Fruit fly (Drosophila melanogaster) whole organism, embryonic: ENCODE measurements around the gene tweek.
A peak's percentile ranks its signal among the peaks of the same experiment; 100 is the strongest.

ENCODE experiments used
- Abd-B ChIP-seq: fragments of 200-800 bp; sonication (Bioruptor generic); optimal IDR thresholded peaks from 2 replicates; lab custom pipeline; 2018; ENCODE audit warnings: missing biosample characterization, mild to moderate bottlenecking, missing genetic modification characterization, moderate library complexity
- Asciz ChIP-seq: fragments of 200-800 bp; sonication (Bioruptor generic); optimal IDR thresholded peaks from 2 replicates; lab custom pipeline; 2017; ENCODE audit warnings: missing biosample characterization, mild to moderate bottlenecking, missing genetic modification characterization, missing genetic modification reagents
- CG10321 ChIP-seq: fragments of 200-800 bp; sonication (Bioruptor generic); IDR thresholded peaks from 2 replicates; pipeline ENCODE4 v1.3.6; 2022; ENCODE audit warnings: missing biosample characterization, missing genetic modification characterization
- CG10979 ChIP-seq: fragments of 200-800 bp; sonication (Bioruptor generic); optimal IDR thresholded peaks from 2 replicates; lab custom pipeline; 2018; ENCODE audit warnings: missing biosample characterization, mild to moderate bottlenecking, missing genetic modification characterization, moderate library complexity
- CG12769 ChIP-seq: fragments of 200-800 bp; sonication (Bioruptor generic); optimal IDR thresholded peaks from 2 replicates; lab custom pipeline; 2019; ENCODE audit warnings: missing biosample characterization, mild to moderate bottlenecking, missing genetic modification characterization, moderate library complexity
- CG14441 ChIP-seq: fragments of 200-800 bp; sonication (Bioruptor generic); IDR thresholded peaks from 2 replicates; pipeline ENCODE4 v1.3.6; 2022; ENCODE audit warnings: missing biosample characterization, missing genetic modification characterization
- CG18011 ChIP-seq: fragments of 200-800 bp; sonication (Bioruptor generic); optimal IDR thresholded peaks from 2 replicates; lab custom pipeline; 2017; ENCODE audit warnings: missing biosample characterization, missing genetic modification characterization, mild to moderate bottlenecking, moderate library complexity, missing genotype
- CG18599 ChIP-seq: fragments of 200-800 bp; sonication (Bioruptor generic); optimal IDR thresholded peaks from 3 replicates; lab custom pipeline; 2017; ENCODE audit warnings: missing biosample characterization, missing genetic modification characterization, mild to moderate bottlenecking, moderate library complexity, missing genetic modification reagents
- CG31441 ChIP-seq: fragments of 200-800 bp; sonication (Bioruptor generic); IDR thresholded peaks from 2 replicates; pipeline ENCODE4 v1.3.6; 2022; ENCODE audit warnings: missing biosample characterization, missing genetic modification characterization
- CG32772 ChIP-seq: fragments of 200-800 bp; sonication (Bioruptor generic); IDR thresholded peaks from 2 replicates; pipeline ENCODE4 v1.3.6; 2022; ENCODE audit warnings: missing biosample characterization, missing genetic modification characterization
- CG3726 ChIP-seq: fragments of 200-800 bp; sonication (Bioruptor generic); IDR thresholded peaks from 3 replicates; pipeline ENCODE4, ENCODE4 v1.3.6; 2022; ENCODE audit warnings: missing biosample characterization, missing genetic modification characterization
- CG4707 ChIP-seq: fragments of 200-800 bp; sonication (Bioruptor generic); optimal IDR thresholded peaks from 2 replicates; lab custom pipeline; 2018; ENCODE audit warnings: missing biosample characterization, mild to moderate bottlenecking, missing genetic modification characterization, moderate library complexity
- CG6765 ChIP-seq: fragments of 200-800 bp; sonication (Bioruptor generic); optimal IDR thresholded peaks from 3 replicates; lab custom pipeline; 2017; ENCODE audit warnings: missing biosample characterization, mild to moderate bottlenecking, missing genetic modification characterization
- CG7839 ChIP-seq: fragments of 200-800 bp; sonication (Bioruptor generic); optimal IDR thresholded peaks from 3 replicates; lab custom pipeline; 2018; ENCODE audit warnings: missing biosample characterization, mild to moderate bottlenecking, missing genetic modification characterization, moderate library complexity
- CG7987 ChIP-seq: fragments of 200-800 bp; sonication (Bioruptor generic); optimal IDR thresholded peaks from 2 replicates; lab custom pipeline; 2018; ENCODE audit warnings: missing biosample characterization, mild to moderate bottlenecking, missing genetic modification characterization, moderate library complexity
- CG8478 ChIP-seq: fragments of >200 bp; optimal IDR thresholded peaks from 2 replicates; lab custom pipeline; 2018
- CHES-1-like ChIP-seq: fragments of 200-800 bp; sonication (Bioruptor generic); optimal IDR thresholded peaks from 2 replicates; lab custom pipeline; 2016; ENCODE audit warnings: missing biosample characterization, missing genetic modification characterization
- Doc2 ChIP-seq: fragments of 200-800 bp; sonication (Bioruptor generic); IDR thresholded peaks from 2 replicates; pipeline ENCODE4 v1.3.6; 2022; ENCODE audit warnings: missing biosample characterization, missing genetic modification characterization
- Doc3 ChIP-seq: fragments of 200-800 bp; sonication (Bioruptor generic); IDR thresholded peaks from 3 replicates; pipeline ENCODE4 v1.3.6; 2022; ENCODE audit warnings: missing biosample characterization, missing genetic modification characterization; ENCODE audit not compliant: partially characterized antibody
- Fer2 ChIP-seq: fragments of 200-800 bp; sonication (Bioruptor generic); optimal IDR thresholded peaks from 2 replicates; lab custom pipeline; 2018; ENCODE audit warnings: missing biosample characterization, mild to moderate bottlenecking, missing genetic modification characterization, moderate library complexity
- Gug ChIP-seq: fragments of 200-800 bp; sonication (Bioruptor generic); IDR thresholded peaks from 4 replicates; pipeline ENCODE4 v1.3.6; 2022; ENCODE audit warnings: missing biosample characterization, missing genetic modification characterization
- H15 ChIP-seq: fragments of 200-800 bp; sonication (Bioruptor generic); IDR thresholded peaks from 3 replicates; pipeline ENCODE4 v1.3.6; 2022; ENCODE audit warnings: missing biosample characterization, missing genetic modification characterization
- HHEX ChIP-seq: fragments of 200-800 bp; sonication (Bioruptor generic); optimal IDR thresholded peaks from 3 replicates; lab custom pipeline; 2017; ENCODE audit warnings: missing biosample characterization, mild to moderate bottlenecking, missing genetic modification characterization, missing genetic modification reagents
- Hmx ChIP-seq: fragments of 200-800 bp; sonication (Bioruptor generic); optimal IDR thresholded peaks from 2 replicates; lab custom pipeline; 2016; ENCODE audit warnings: missing biosample characterization, missing genetic modification characterization
- Hsf ChIP-seq: fragments of 200-800 bp; sonication (Bioruptor generic); optimal IDR thresholded peaks from 3 replicates; lab custom pipeline; 2016; ENCODE audit warnings: missing biosample characterization, missing genetic modification characterization
- Max ChIP-seq: fragments of 200-800 bp; sonication (Bioruptor generic); optimal IDR thresholded peaks from 2 replicates; lab custom pipeline; 2016; ENCODE audit warnings: missing biosample characterization, mild to moderate bottlenecking, missing genetic modification characterization
- Pdp1 ChIP-seq, 2 experiments: fragments of 200-800 bp; sonication (Bioruptor generic); optimal IDR thresholded peaks; 3 replicates each; lab custom pipeline; 2016; ENCODE audit warnings: missing biosample characterization in 2 of 2, missing genetic modification characterization in 2 of 2, mild to moderate bottlenecking in 1 of 2, moderate library complexity in 1 of 2
- Scr ChIP-seq: fragments of 200-800 bp; sonication (Bioruptor generic); IDR thresholded peaks from 2 replicates; pipeline ENCODE4 v1.3.6; 2022; ENCODE audit warnings: missing biosample characterization, missing genetic modification characterization; ENCODE audit not compliant: partially characterized antibody
- TFAM ChIP-seq: fragments of 200-800 bp; sonication (Bioruptor generic); optimal IDR thresholded peaks from 2 replicates; lab custom pipeline; 2017; ENCODE audit warnings: missing biosample characterization, missing genetic modification characterization, inconsistent platforms
- bcd ChIP-seq: fragments of 200-800 bp; sonication (Bioruptor generic); optimal IDR thresholded peaks from 2 replicates; lab custom pipeline; 2017; ENCODE audit warnings: missing biosample characterization, mild to moderate bottlenecking, missing genetic modification characterization
- br ChIP-seq: fragments of >200 bp; optimal IDR thresholded peaks from 2 replicates; lab custom pipeline; 2017
- disco-r ChIP-seq: fragments of 200-800 bp; sonication (Bioruptor generic); optimal IDR thresholded peaks from 2 replicates; lab custom pipeline; 2016; ENCODE audit warnings: missing biosample characterization, missing genetic modification characterization
- fd96Cb ChIP-seq: fragments of 200-800 bp; sonication (Bioruptor generic); optimal IDR thresholded peaks from 2 replicates; lab custom pipeline; 2018; ENCODE audit warnings: missing biosample characterization, mild to moderate bottlenecking, missing genetic modification characterization, moderate library complexity
- grn ChIP-seq: fragments of 200-800 bp; sonication (Bioruptor generic); optimal IDR thresholded peaks from 3 replicates; lab custom pipeline; 2017; ENCODE audit warnings: missing biosample characterization, missing genetic modification characterization
- kni ChIP-seq: fragments of 200-800 bp; sonication (Bioruptor generic); optimal IDR thresholded peaks from 3 replicates; lab custom pipeline; 2017; ENCODE audit warnings: mild to moderate bottlenecking, missing biosample characterization, missing genetic modification reagents, missing genetic modification characterization
- lbe ChIP-seq: fragments of 200-800 bp; sonication (Bioruptor generic); optimal IDR thresholded peaks from 2 replicates; lab custom pipeline; 2016; ENCODE audit warnings: missing biosample characterization, mild to moderate bottlenecking, missing genetic modification characterization
- lola ChIP-seq, 3 experiments: fragments of >200 bp in 2 of 3; fragments of 200-800 bp in 1 of 3; sonication (Bioruptor generic) in 1 of 3; optimal IDR thresholded peaks; 2 replicates each; lab custom pipeline; 2017 to 2019; ENCODE audit warnings: missing biosample characterization in 3 of 3, missing genetic modification characterization in 3 of 3, mild to moderate bottlenecking in 1 of 3, moderate library complexity in 1 of 3
- mirr ChIP-seq: fragments of 200-800 bp; sonication (Bioruptor generic); optimal IDR thresholded peaks from 3 replicates; lab custom pipeline; 2018; ENCODE audit warnings: missing biosample characterization, mild to moderate bottlenecking, missing genetic modification characterization
- phol ChIP-seq: fragments of 200-800 bp; sonication (Bioruptor generic); optimal IDR thresholded peaks from 3 replicates; lab custom pipeline; 2018; ENCODE audit warnings: missing biosample characterization, mild to moderate bottlenecking, missing genetic modification characterization, moderate library complexity
- scrt ChIP-seq: fragments of 200-800 bp; sonication (Bioruptor generic); optimal IDR thresholded peaks from 2 replicates; lab custom pipeline; 2018; ENCODE audit warnings: missing biosample characterization, mild to moderate bottlenecking, missing genetic modification characterization, moderate library complexity
- slbo ChIP-seq: fragments of 200-800 bp; sonication (Bioruptor generic); IDR thresholded peaks from 2 replicates; pipeline ENCODE4 v1.3.6; 2022; ENCODE audit warnings: missing biosample characterization, missing genetic modification characterization
- slou ChIP-seq: fragments of 200-800 bp; sonication (Bioruptor generic); optimal IDR thresholded peaks from 3 replicates; lab custom pipeline; 2016; ENCODE audit warnings: missing biosample characterization, missing genetic modification characterization
- stc ChIP-seq: fragments of 200-800 bp; sonication (Bioruptor generic); IDR thresholded peaks from 2 replicates; pipeline ENCODE4 v1.3.6; 2022; ENCODE audit warnings: missing biosample characterization, missing genetic modification characterization
- tap ChIP-seq: fragments of 200-800 bp; optimal IDR thresholded peaks from 3 replicates; lab custom pipeline; 2019; ENCODE audit warnings: missing biosample characterization, mild to moderate bottlenecking, missing genetic modification characterization, moderate library complexity
- trh ChIP-seq: fragments of 200-800 bp; sonication (Bioruptor generic); optimal IDR thresholded peaks from 2 replicates; lab custom pipeline; 2016; ENCODE audit warnings: missing biosample characterization, missing genetic modification characterization
- usp ChIP-seq: fragments of >200 bp; optimal IDR thresholded peaks from 2 replicates; lab custom pipeline; 2017; ENCODE audit warnings: missing biosample characterization, missing genetic modification characterization
- z ChIP-seq: fragments of 200-800 bp; sonication (Bioruptor generic); IDR thresholded peaks from 3 replicates; pipeline ENCODE4 v1.3.6; 2022; ENCODE audit warnings: missing biosample characterization, missing genetic modification characterization
- zen ChIP-seq: fragments of 200-800 bp; sonication (Bioruptor generic); optimal IDR thresholded peaks from 3 replicates; lab custom pipeline; 2018; ENCODE audit warnings: missing biosample characterization, mild to moderate bottlenecking, missing genetic modification characterization, moderate library complexity
- zfh1 ChIP-seq: fragments of 200-800 bp; sonication (Bioruptor generic); IDR thresholded peaks from 3 replicates; pipeline ENCODE4 v1.3.6; 2022; ENCODE audit warnings: missing biosample characterization, missing genetic modification characterization

The tweek gene

DNA sequence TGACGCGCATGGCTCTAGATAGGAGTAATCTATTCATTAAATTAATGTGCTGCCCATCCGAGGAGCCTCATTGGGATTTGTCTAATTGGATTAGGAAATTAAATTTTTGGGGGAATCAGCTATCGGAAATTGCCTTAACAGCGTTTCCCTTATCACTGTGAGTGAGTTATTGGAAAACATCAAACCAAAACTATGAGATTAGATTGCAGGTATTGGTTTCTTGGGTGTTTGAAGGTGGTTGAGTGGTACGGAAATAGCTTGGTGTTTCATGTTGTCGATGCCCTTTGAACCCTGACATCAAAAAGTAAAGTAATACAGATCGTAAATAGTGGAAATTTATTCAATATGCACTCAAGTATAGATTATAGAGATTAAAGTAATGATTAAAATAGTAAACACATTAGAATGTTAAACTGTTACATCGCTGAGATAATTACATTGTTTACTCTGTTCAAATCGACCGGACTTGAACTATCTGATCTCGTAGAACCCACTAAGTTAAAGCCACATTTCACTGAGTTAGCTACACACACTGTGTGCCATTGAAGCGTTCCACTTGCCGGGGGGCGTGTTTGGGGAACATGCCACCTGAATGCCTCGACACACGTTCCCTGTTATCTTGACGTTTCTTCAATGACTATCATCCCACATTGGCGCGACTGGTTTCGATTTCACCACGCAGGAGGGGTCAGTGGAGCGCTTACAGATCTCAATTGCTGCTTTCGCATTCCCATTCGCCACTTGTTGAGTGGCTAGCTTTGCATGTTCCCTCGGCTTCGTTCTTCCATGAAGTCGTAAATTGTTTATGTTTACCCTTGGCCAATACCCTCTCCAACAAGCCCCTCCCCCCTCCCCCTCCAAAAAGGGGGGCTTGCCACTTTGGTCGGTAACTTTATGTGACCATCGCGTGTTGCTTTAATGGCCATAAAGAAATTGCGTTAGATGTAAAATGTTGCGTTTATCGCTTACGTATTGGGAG is 5.1 kb upstream of the tweek start (continued):
- TF ChIP-seq phol (tag; lab: Kevin White, UChicago) (no peak), H15 (GFP tag; lab: Robert Waterston, UW) (no peak), CHES-1-like (peak; percentile 14), z (no peak), kni (GFP tag; lab: Kevin White, UChicago) (no peak), CG6765 (GFP tag; lab: Kevin White, UChicago) (no peak), lola (GFP tag; optimal IDR thresholded peaks at IDR 0.05; lab: Kevin White, UChicago) (no peak), CG10979 (tag; lab: Kevin White, UChicago) (no peak), CG8478 (no peak), Doc3 (no peak), Max (GFP tag; lab: Kevin White, UChicago) (no peak), scrt (GFP tag; lab: Kevin White, UChicago) (peak; percentile 61), Pdp1 (GFP tag; optimal IDR thresholded peaks at IDR 0.05; lab: Kevin White, UChicago) (peak in 1 of 2 experiments; percentile 61), HHEX (GFP tag; lab: Kevin White, UChicago) (peak; percentile 28), Hsf (GFP tag; lab: Kevin White, UChicago) (no peak), Abd-B (peak; percentile 42), bcd (GFP tag; lab: Kevin White, UChicago) (no peak), CG10321 (GFP tag; lab: Robert Waterston, UW) (no peak), CG12769 (peak; percentile 20), Doc2 (GFP tag; lab: Robert Waterston, UW) (no peak), grn (GFP tag; lab: Kevin White, UChicago) (peak; percentile 58), CG3726 (GFP tag; lab: Robert Waterston, UW) (no peak), CG7839 (tag; lab: Kevin White, UChicago) (no peak), mirr (peak; percentile 98), usp (GFP tag; lab: Kevin White, UChicago) (no peak), Asciz (peak; percentile 6), CG18599 (no peak), Gug (no peak), Fer2 (no peak), TFAM (no peak), CG31441 (no peak), disco-r (GFP tag; lab: Kevin White, UChicago) (no peak), CG7987 (GFP tag; lab: Kevin White, UChicago) (no peak), CG4707 (GFP tag; lab: Kevin White, UChicago) (no peak), tap (no peak), zen (tag; lab: Kevin White, UChicago) (no peak), CG14441 (GFP tag; lab: Robert Waterston, UW) (no peak), trh (no peak), Scr (GFP tag; lab: Robert Waterston, UW) (no peak), fd96Cb (tag; lab: Kevin White, UChicago) (no peak), CG18011 (GFP tag; lab: Kevin White, UChicago) (no peak), Hmx (GFP tag; lab: Kevin White, UChicago) (no peak), slou (GFP tag; lab: Kevin White, UChicago) (no peak), slbo (no peak), zfh1 (no peak), br (no peak), stc (no peak), CG32772 (GFP tag; lab: Robert Waterston, UW) (no peak), lbe (GFP tag; lab: Kevin White, UChicago) (no peak)
